Fruit fly (Drosophila melanogaster) whole organism, embryonic: ENCODE measurements around the gene CG31454.

Experiments
- Ada2b ChIP-seq: fragments of 200-800 bp; sonication (Bioruptor generic); IDR thresholded peaks from 2 replicates; pipeline ENCODE4 v1.3.6; 2022; ENCODE audit warnings: missing biosample characterization, missing genetic modification characterization
- Bdp1 ChIP-seq: fragments of 200-800 bp; sonication (Bioruptor generic); optimal IDR thresholded peaks from 3 replicates; lab custom pipeline; 2016; ENCODE audit warnings: missing biosample characterization, missing genetic modification characterization
- CG11085 ChIP-seq: fragments of 200-800 bp; sonication (Bioruptor generic); IDR thresholded peaks from 2 replicates; pipeline ENCODE4 v1.3.6; 2022; ENCODE audit warnings: missing biosample characterization, missing genetic modification characterization
- CG11247 ChIP-seq: fragments of 200-800 bp; sonication (Bioruptor generic); IDR thresholded peaks from 2 replicates; pipeline ENCODE4 v1.3.6; 2022; ENCODE audit warnings: missing biosample characterization, missing genetic modification characterization
- CG11504 ChIP-seq: fragments of 200-800 bp; sonication (Bioruptor generic); optimal IDR thresholded peaks from 3 replicates; lab custom pipeline; 2019; ENCODE audit warnings: missing biosample characterization, mild to moderate bottlenecking, missing genetic modification characterization, moderate library complexity
- CG11560 ChIP-seq: fragments of 200-800 bp; sonication (Bioruptor generic); IDR thresholded peaks from 3 replicates; pipeline ENCODE4 v1.3.6; 2022; ENCODE audit warnings: missing biosample characterization, missing genetic modification characterization
- CG12391 ChIP-seq: fragments of 200-800 bp; sonication (Bioruptor generic); optimal IDR thresholded peaks from 3 replicates; lab custom pipeline; 2018; ENCODE audit warnings: missing biosample characterization, mild to moderate bottlenecking, missing genetic modification characterization, moderate library complexity
- CG12942 ChIP-seq: fragments of 200-800 bp; sonication (Bioruptor generic); optimal IDR thresholded peaks from 3 replicates; lab custom pipeline; 2016; ENCODE audit warnings: missing biosample characterization, missing genetic modification characterization
- CG15514 ChIP-seq: fragments of 200-800 bp; sonication (Bioruptor generic); optimal IDR thresholded peaks from 3 replicates; lab custom pipeline; 2017; ENCODE audit warnings: missing biosample characterization, missing genetic modification characterization, mild to moderate bottlenecking, moderate library complexity, missing genetic modification reagents
- CG1647 ChIP-seq: fragments of 200-800 bp; sonication (Bioruptor generic); optimal IDR thresholded peaks from 3 replicates; lab custom pipeline; 2016; ENCODE audit warnings: missing biosample characterization, missing genetic modification characterization
- CG17568 ChIP-seq: fragments of 200-800 bp; sonication (Bioruptor generic); optimal IDR thresholded peaks from 2 replicates; lab custom pipeline; 2018; ENCODE audit warnings: missing biosample characterization, mild to moderate bottlenecking, missing genetic modification characterization, moderate library complexity
- CG17612 ChIP-seq: fragments of 200-800 bp; sonication (Bioruptor generic); IDR thresholded peaks from 2 replicates; pipeline ENCODE4 v1.3.6; 2022; ENCODE audit warnings: missing biosample characterization, missing genetic modification characterization
- CG18599 ChIP-seq: fragments of 200-800 bp; sonication (Bioruptor generic); optimal IDR thresholded peaks from 3 replicates; lab custom pipeline; 2017; ENCODE audit warnings: missing biosample characterization, missing genetic modification characterization, mild to moderate bottlenecking, moderate library complexity, missing genetic modification reagents
- CG2116 ChIP-seq: fragments of 200-800 bp; sonication (Bioruptor generic); optimal IDR thresholded peaks from 3 replicates; lab custom pipeline; 2018; ENCODE audit warnings: missing biosample characterization, mild to moderate bottlenecking, missing genetic modification characterization
- CG31441 ChIP-seq: fragments of 200-800 bp; sonication (Bioruptor generic); IDR thresholded peaks from 2 replicates; pipeline ENCODE4 v1.3.6; 2022; ENCODE audit warnings: missing biosample characterization, missing genetic modification characterization
- CG5180 ChIP-seq: fragments of 200-800 bp; sonication (Bioruptor generic); optimal IDR thresholded peaks from 3 replicates; lab custom pipeline; 2017; ENCODE audit warnings: missing biosample characterization, missing genetic modification characterization, mild to moderate bottlenecking, moderate library complexity, missing genetic modification reagents
- CG9215 ChIP-seq: fragments of 200-800 bp; sonication (Bioruptor generic); IDR thresholded peaks from 2 replicates; pipeline ENCODE4 v1.3.6; 2022; ENCODE audit warnings: missing biosample characterization, missing genetic modification characterization
- CHES-1-like ChIP-seq: fragments of 200-800 bp; sonication (Bioruptor generic); optimal IDR thresholded peaks from 2 replicates; lab custom pipeline; 2016; ENCODE audit warnings: missing biosample characterization, missing genetic modification characterization
- Deaf1 ChIP-seq: fragments of 200-800 bp; optimal IDR thresholded peaks from 3 replicates; lab custom pipeline; 2019; ENCODE audit warnings: missing biosample characterization, mild to moderate bottlenecking, missing genetic modification characterization, moderate library complexity
- E2f2 ChIP-seq: fragments of 200-800 bp; sonication (Bioruptor generic); IDR thresholded peaks from 2 replicates; pipeline ENCODE4 v1.3.6; 2022; ENCODE audit warnings: missing biosample characterization, missing genetic modification characterization
- Hey ChIP-seq: fragments of 200-800 bp; sonication (Bioruptor generic); optimal IDR thresholded peaks from 3 replicates; lab custom pipeline; 2018; ENCODE audit warnings: missing biosample characterization, mild to moderate bottlenecking, missing genetic modification characterization
- Hmr ChIP-seq: fragments of 200-800 bp; sonication (Bioruptor generic); optimal IDR thresholded peaks from 3 replicates; lab custom pipeline; 2017; ENCODE audit warnings: mild to moderate bottlenecking, missing biosample characterization, missing genetic modification reagents, missing genetic modification characterization
- Opbp ChIP-seq: fragments of 200-800 bp; sonication (Bioruptor generic); IDR thresholded peaks from 3 replicates; pipeline ENCODE4 v1.3.6; 2022; ENCODE audit warnings: missing biosample characterization, missing genetic modification characterization; ENCODE audit not compliant: partially characterized antibody
- Scr ChIP-seq: fragments of 200-800 bp; sonication (Bioruptor generic); IDR thresholded peaks from 2 replicates; pipeline ENCODE4 v1.3.6; 2022; ENCODE audit warnings: missing biosample characterization, missing genetic modification characterization; ENCODE audit not compliant: partially characterized antibody
- Sin3A ChIP-seq: fragments of >200 bp; optimal IDR thresholded peaks from 2 replicates; lab custom pipeline; 2018
- ap ChIP-seq: fragments of 200-800 bp; sonication (Bioruptor generic); IDR thresholded peaks from 2 replicates; pipeline ENCODE4 v1.3.6; 2022; ENCODE audit warnings: missing biosample characterization, missing genetic modification characterization
- bigmax ChIP-seq: fragments of 200-800 bp; sonication (Bioruptor generic); optimal IDR thresholded peaks from 2 replicates; lab custom pipeline; 2018; ENCODE audit warnings: missing biosample characterization, mild to moderate bottlenecking, missing genetic modification characterization
- chinmo ChIP-seq: fragments of 200-800 bp; sonication (Bioruptor generic); IDR thresholded peaks from 4 replicates; pipeline ENCODE4 v1.3.6; 2022; ENCODE audit warnings: missing biosample characterization, missing genetic modification characterization; ENCODE audit not compliant: partially characterized antibody
- chm ChIP-seq: fragments of 200-800 bp; sonication (Bioruptor generic); IDR thresholded peaks from 2 replicates; pipeline ENCODE4 v1.3.6; 2022; ENCODE audit warnings: missing biosample characterization, missing genetic modification characterization
- croc ChIP-seq: fragments of 200-800 bp; sonication (Bioruptor generic); conservative IDR thresholded peaks from 3 replicates; pipeline ENCODE4 v1.3.6; 2022; ENCODE audit warnings: missing biosample characterization, missing genetic modification characterization
- cwo ChIP-seq: fragments of 200-800 bp; sonication (Bioruptor generic); optimal IDR thresholded peaks from 3 replicates; lab custom pipeline; 2017; ENCODE audit warnings: missing biosample characterization, missing genetic modification characterization, mild to moderate bottlenecking, moderate library complexity, missing genetic modification reagents
- da ChIP-seq: fragments of 200-800 bp; sonication (Bioruptor generic); optimal IDR thresholded peaks from 2 replicates; lab custom pipeline; 2016; ENCODE audit warnings: missing biosample characterization, missing genetic modification characterization
- fd96Cb ChIP-seq: fragments of 200-800 bp; sonication (Bioruptor generic); optimal IDR thresholded peaks from 2 replicates; lab custom pipeline; 2018; ENCODE audit warnings: missing biosample characterization, mild to moderate bottlenecking, missing genetic modification characterization, moderate library complexity
- gro ChIP-seq: fragments of 200-800 bp; sonication (Bioruptor generic); optimal IDR thresholded peaks from 2 replicates; lab custom pipeline; 2016; ENCODE audit warnings: missing biosample characterization, missing genetic modification characterization
- ind ChIP-seq: fragments of 200-800 bp; sonication (Bioruptor generic); optimal IDR thresholded peaks from 3 replicates; lab custom pipeline; 2016; ENCODE audit warnings: missing biosample characterization, missing genetic modification characterization
- insv ChIP-seq, 2 experiments: fragments of 200-800 bp; sonication (Bioruptor generic); optimal IDR thresholded peaks; 3 replicates each; lab custom pipeline; 2016 to 2018; ENCODE audit warnings: missing biosample characterization in 2 of 2, missing genetic modification characterization in 2 of 2
- kay ChIP-seq: fragments of 200-800 bp; sonication (Bioruptor generic); optimal IDR thresholded peaks from 2 replicates; lab custom pipeline; 2016; ENCODE audit warnings: missing biosample characterization, missing genetic modification characterization
- kni ChIP-seq: fragments of 200-800 bp; sonication (Bioruptor generic); optimal IDR thresholded peaks from 3 replicates; lab custom pipeline; 2017; ENCODE audit warnings: mild to moderate bottlenecking, missing biosample characterization, missing genetic modification reagents, missing genetic modification characterization
- knrl ChIP-seq: fragments of 200-800 bp; sonication (Bioruptor generic); IDR thresholded peaks from 3 replicates; pipeline ENCODE4 v1.3.6; 2022; ENCODE audit warnings: missing biosample characterization, missing genetic modification characterization; ENCODE audit not compliant: partially characterized antibody
- lab ChIP-seq: fragments of 200-800 bp; sonication (Bioruptor generic); optimal IDR thresholded peaks from 3 replicates; lab custom pipeline; 2017; ENCODE audit warnings: missing biosample characterization, missing genetic modification characterization, mild to moderate bottlenecking, moderate library complexity, missing genetic modification reagents
- lov ChIP-seq, 2 experiments: fragments of 200-800 bp in 1 of 2; fragments of >200 bp in 1 of 2; sonication (Bioruptor generic) in 1 of 2; IDR thresholded peaks in 1 of 2; optimal IDR thresholded peaks in 1 of 2; 2 replicates in 1 of 2; 3 replicates in 1 of 2; pipeline versions ENCODE4 v1.3.6 to Lab custom; 2017 to 2022; ENCODE audit warnings: missing biosample characterization in 1 of 2, missing genetic modification characterization in 1 of 2
- mirr ChIP-seq: fragments of 200-800 bp; sonication (Bioruptor generic); optimal IDR thresholded peaks from 3 replicates; lab custom pipeline; 2018; ENCODE audit warnings: missing biosample characterization, mild to moderate bottlenecking, missing genetic modification characterization
- peb ChIP-seq: fragments of 200-800 bp; sonication (Bioruptor generic); IDR thresholded peaks from 2 replicates; pipeline ENCODE4 v1.3.6; 2022; ENCODE audit warnings: missing biosample characterization, missing genetic modification characterization
- pnt ChIP-seq: fragments of 200-800 bp; sonication (Bioruptor generic); optimal IDR thresholded peaks from 3 replicates; lab custom pipeline; 2016; ENCODE audit warnings: missing biosample characterization, missing genetic modification characterization
- psq ChIP-seq: fragments of 200-800 bp; sonication (Bioruptor generic); optimal IDR thresholded peaks from 2 replicates; lab custom pipeline; 2017; ENCODE audit warnings: missing biosample characterization, missing genetic modification characterization
- slp2 ChIP-seq: fragments of 200-800 bp; sonication (Bioruptor generic); optimal IDR thresholded peaks from 2 replicates; lab custom pipeline; 2016; ENCODE audit warnings: missing biosample characterization, missing genetic modification characterization
- tap ChIP-seq: fragments of 200-800 bp; optimal IDR thresholded peaks from 3 replicates; lab custom pipeline; 2019; ENCODE audit warnings: missing biosample characterization, mild to moderate bottlenecking, missing genetic modification characterization, moderate library complexity
- ttk ChIP-seq: fragments of 200-800 bp; sonication (Bioruptor generic); IDR thresholded peaks from 2 replicates; pipeline ENCODE4 v2.1.2; 2022; ENCODE audit warnings: missing biosample characterization, missing genetic modification characterization
- z ChIP-seq: fragments of 200-800 bp; sonication (Bioruptor generic); IDR thresholded peaks from 3 replicates; pipeline ENCODE4 v1.3.6; 2022; ENCODE audit warnings: missing biosample characterization, missing genetic modification characterization

CG31454 gene

dm6 chr3R:8524277-8524676 lies 2.8 kb downstream of the CG31454 start (continued):
- peak; percentile 40; the same call in 1 of the 3 replicates for TF ChIP-seq CG11560

- TF ChIP-seq Hey (tag; lab: Kevin White, UChicago) (peak; percentile 77), fd96Cb (tag; lab: Kevin White, UChicago) (no peak), mirr (GFP tag; lab: Kevin White, UChicago) (no peak), CG5180 (GFP tag; lab: Kevin White, UChicago) (peak; percentile 96), Deaf1 (tag; lab: Kevin White, UChicago) (peak; percentile 90), CG17568 (GFP tag; lab: Kevin White, UChicago) (no peak), da (GFP tag; lab: Kevin White, UChicago) (no peak), CG11247 (no peak), lov (optimal IDR thresholded peaks at IDR 0.05; lab: Kevin White, UChicago) (no peak), lov (GFP tag; IDR thresholded peaks at IDR 0.05; lab: Robert Waterston, UW) (0 out of 3 replicates have a peak, but pooled peaks have one; percentile 27), bigmax (no peak), CG11504 (tag; lab: Kevin White, UChicago) (peak; percentile 98), kni (GFP tag; lab: Kevin White, UChicago) (no peak), chinmo (0 out of 4 replicates have a peak, but pooled peaks have one; percentile 47), croc (no peak), z (GFP tag; lab: Robert Waterston, UW) (peak; percentile 89), ind (GFP tag; lab: Kevin White, UChicago) (no peak), cwo (peak; percentile 89)
Measured at dm6 chr3R:8528862-8529261, 7.4 kb downstream of the CG31454 start, which contains the start of gene CG11741. Gene CG11741 (minus strand): TSS chr3R:8528877.

dm6 chr3R:8545915-8546314 lies 24.5 kb downstream of the CG31454 start:
- TF ChIP-seq CG17612 (GFP tag; lab: Robert Waterston, UW) (no peak), CG2116 (no peak), CG12391 (tag; lab: Kevin White, UChicago) (no peak), CG15514 (peak; percentile 1), CG12942 (GFP tag; lab: Kevin White, UChicago) (no peak), Opbp (GFP tag; lab: Robert Waterston, UW) (no peak), Hmr (GFP tag; lab: Kevin White, UChicago) (peak; percentile 41), Sin3A (no peak), insv (GFP tag; optimal IDR thresholded peaks at IDR 0.05; lab: Kevin White, UChicago) (no peak), pnt (GFP tag; lab: Kevin White, UChicago) (no peak), tap (tag; lab: Kevin White, UChicago) (no peak), ttk (GFP tag; lab: Robert Waterston, UW) (no peak), CG18599 (GFP tag; lab: Kevin White, UChicago) (peak; percentile 69), kay (GFP tag; lab: Kevin White, UChicago) (no peak), lab (peak; percentile 43), gro (GFP tag; lab: Kevin White, UChicago) (no peak), CG1647 (no peak), Bdp1 (GFP tag; lab: Kevin White, UChicago) (no peak), chm (GFP tag; lab: Robert Waterston, UW) (no peak), peb (GFP tag; lab: Robert Waterston, UW) (no peak), E2f2 (no peak), CG11085 (GFP tag; lab: Robert Waterston, UW) (no peak), ap (GFP tag; lab: Robert Waterston, UW) (no peak), slp2 (GFP tag; lab: Kevin White, UChicago) (no peak), CG9215 (GFP tag; lab: Robert Waterston, UW) (no peak), Ada2b (GFP tag; lab: Robert Waterston, UW) (no peak), Scr (GFP tag; lab: Robert Waterston, UW) (no peak), CG31441 (GFP tag; lab: Robert Waterston, UW) (no peak), psq (GFP tag; lab: Kevin White, UChicago) (no peak), CHES-1-like (GFP tag; lab: Kevin White, UChicago) (no peak), CG11504 (tag; lab: Kevin White, UChicago) (peak; percentile 4), knrl (no peak)
